1 fruit fly cellular context compared by ENCODE assay signal in genomic region chr3R:28889427-28889736, dm6.
TF ChIP-seq lines count a peak whose summit lies in the region.

No protein-coding gene starts in this region.

TF ChIP-seq in whole organism, embryonic, 481 proteins besides CTCF, POLR2A, EP300 and RAD21 (continued from another document):
- TF ChIP-seq Scr (GFP tag; IDR thresholded peaks at IDR 0.05; lab: Robert Waterston, UW; ENCODE audit: partially characterized antibody) (no peak), gsb-n (tag; optimal IDR thresholded peaks at IDR 0.05; lab: Kevin White, UChicago) (no peak), trh (GFP tag; optimal IDR thresholded peaks at IDR 0.05; lab: Kevin White, UChicago) (no peak), NFAT (GFP tag; IDR thresholded peaks at IDR 0.05; lab: Robert Waterston, UW) (peak; percentile 7; the same call in 1 of the 2 replicates), CG10431 (GFP tag; optimal IDR thresholded peaks at IDR 0.05; lab: Kevin White, UChicago) (no peak), stc (GFP tag; IDR thresholded peaks at IDR 0.05; lab: Robert Waterston, UW) (peak; percentile 23; the same call in 1 of the 2 replicates), scrt (GFP tag; optimal IDR thresholded peaks at IDR 0.05; lab: Kevin White, UChicago) (no peak), CG6854 (GFP tag; optimal IDR thresholded peaks at IDR 0.05; lab: Kevin White, UChicago) (no peak), Dbx (GFP tag; IDR thresholded peaks at IDR 0.05; lab: Robert Waterston, UW) (no peak), CG11085 (GFP tag; IDR thresholded peaks at IDR 0.05; lab: Robert Waterston, UW) (no peak), CG17802 (tag; optimal IDR thresholded peaks at IDR 0.05; lab: Kevin White, UChicago) (no peak), CG11398 (GFP tag; optimal IDR thresholded peaks at IDR 0.05; lab: Kevin White, UChicago) (no peak), ara (GFP tag; IDR thresholded peaks at IDR 0.05; lab: Robert Waterston, UW) (no peak), her (GFP tag; optimal IDR thresholded peaks at IDR 0.05; lab: Kevin White, UChicago) (no peak), btn (GFP tag; optimal IDR thresholded peaks at IDR 0.05; lab: Kevin White, UChicago) (no peak), CG34422 (GFP tag; IDR thresholded peaks at IDR 0.05; lab: Robert Waterston, UW) (peak; percentile 33; the same call in 1 of the 3 replicates)
